Worm (Caenorhabditis elegans) whole organism, mixed stage, embryonic: ENCODE measurements around the gene D2024.1.

Experiments used
- blmp-1 ChIP-seq: fragments of 150-350 bp; optimal IDR thresholded peaks from 2 replicates; lab custom pipeline; 2014; ENCODE audit warnings: missing biosample characterization, missing genetic modification characterization
- elt-3 ChIP-seq: fragments of 150-350 bp; optimal IDR thresholded peaks from 2 replicates; lab custom pipeline; 2014; ENCODE audit warnings: missing biosample characterization, missing genetic modification characterization
- mls-2 ChIP-seq: sonication (generic microtip); optimal IDR thresholded peaks from 2 replicates; lab custom pipeline; 2016; ENCODE audit warnings: mild to moderate bottlenecking, missing genetic modification characterization, moderate library complexity, missing compliant biosample characterization
- nhr-12 ChIP-seq: fragments of 150-350 bp; optimal IDR thresholded peaks from 2 replicates; lab custom pipeline; 2014; ENCODE audit warnings: missing biosample characterization, missing genetic modification characterization
- nhr-28 ChIP-seq: fragments of 150-350 bp; optimal IDR thresholded peaks from 2 replicates; lab custom pipeline; 2014; ENCODE audit warnings: missing biosample characterization, missing genetic modification characterization
- nhr-76 ChIP-seq: sonication (generic microtip); optimal IDR thresholded peaks from 2 replicates; lab custom pipeline; 2017; ENCODE audit warnings: missing biosample characterization, missing genetic modification characterization
- snpc-4 ChIP-seq: fragments of 150-350 bp; optimal IDR thresholded peaks from 2 replicates; lab custom pipeline; 2014; ENCODE audit warnings: missing biosample characterization, missing genetic modification characterization
- unc-62 ChIP-seq: fragments of 150-350 bp; optimal IDR thresholded peaks from 2 replicates; lab custom pipeline; 2014; ENCODE audit warnings: missing biosample characterization, missing genetic modification reagents, missing genetic modification characterization
- zip-8 ChIP-seq: fragments of 150-350 bp; optimal IDR thresholded peaks from 2 replicates; lab custom pipeline; 2014; ENCODE audit warnings: missing biosample characterization, missing genetic modification characterization
- ztf-11 ChIP-seq: fragments of 150-350 bp; optimal IDR thresholded peaks from 2 replicates; lab custom pipeline; 2014; ENCODE audit warnings: missing biosample characterization, missing genetic modification characterization

ce11 chrIV:7211313-7211712 is 36.0 kb upstream of the D2024.1 start:
- TF ChIP-seq nhr-76 (tag; lab: Kevin White, UChicago) = no peak
- TF ChIP-seq blmp-1 (tag; lab: Kevin White, UChicago) = no peak
- TF ChIP-seq ztf-11 (tag; lab: Kevin White, UChicago) = no peak
- no peak for TF ChIP-seq zip-8 (tag; lab: Kevin White, UChicago)
- TF ChIP-seq mls-2 (tag; lab: Kevin White, UChicago) = no peak
- TF ChIP-seq unc-62 (GFP tag; lab: Kevin White, UChicago) = no peak
- TF ChIP-seq snpc-4 (tag; lab: Kevin White, UChicago) = no peak
- no peak for TF ChIP-seq nhr-12 (tag; lab: Kevin White, UChicago)
- TF ChIP-seq nhr-28 (tag; lab: Kevin White, UChicago) = no peak
- TF ChIP-seq elt-3 = no peak
